Worm (Caenorhabditis elegans): ENCODE data around the gene T27A10.6.

DNA sequence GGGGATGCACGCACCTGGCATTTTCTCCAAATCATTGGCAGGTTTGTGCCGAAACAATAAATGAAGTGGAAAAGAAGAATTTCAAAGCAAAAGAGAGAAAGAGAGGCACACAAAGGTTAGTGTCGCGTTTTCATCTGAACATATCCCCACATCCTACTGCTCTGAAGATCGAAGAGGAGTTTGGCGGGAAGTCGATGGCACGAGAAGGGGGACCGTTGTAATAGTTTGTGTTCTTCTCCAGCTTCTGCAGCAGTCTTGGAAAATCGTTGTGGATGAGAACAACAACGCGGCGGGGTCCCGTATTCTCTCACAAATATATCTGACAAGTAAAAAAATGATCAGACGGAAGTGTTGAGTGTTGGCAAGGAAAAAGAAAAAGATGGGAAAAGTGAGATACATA, 49.8 kb upstream of the T27A10.6 start:
- TF ChIP-seq mep-1 (tag; optimal IDR thresholded peaks at IDR 0.05) (no peak), unc-39 (tag; optimal IDR thresholded peaks at IDR 0.05) (no peak), lsy-2 (tag; optimal IDR thresholded peaks at IDR 0.05) (no peak), ces-1 (GFP tag; optimal IDR thresholded peaks at IDR 0.05) (no peak), snpc-4 (tag; optimal IDR thresholded peaks at IDR 0.05) (no peak), nhr-28 (tag; optimal IDR thresholded peaks at IDR 0.05) (no peak), ztf-11 (tag; optimal IDR thresholded peaks at IDR 0.05) (no peak)

Data from whole organism, mixed stage, embryonic.